Fruit fly (Drosophila melanogaster) whole organism, prepupa: ENCODE results near the gene CG10274.
"Not testable (repeated sequence)": the region's sequence is repeated elsewhere in the genome, so short reads cannot be mapped to it uniquely, and the experiment has no call there.

ENCODE experiments used
- Blimp-1 ChIP-seq: fragments of 200-800 bp; sonication (Bioruptor generic); optimal IDR thresholded peaks from 3 replicates; lab custom pipeline; 2017; ENCODE audit warnings: missing biosample characterization, missing genetic modification characterization, mild to moderate bottlenecking, moderate library complexity, missing genetic modification reagents
- CG10631 ChIP-seq: fragments of 200-800 bp; sonication (Bioruptor generic); optimal IDR thresholded peaks from 2 replicates; lab custom pipeline; 2016; ENCODE audit warnings: missing biosample characterization, missing genetic modification characterization
- CG10669 ChIP-seq: fragments of 200-800 bp; sonication (Bioruptor generic); optimal IDR thresholded peaks from 3 replicates; lab custom pipeline; 2018; ENCODE audit warnings: missing biosample characterization, mild to moderate bottlenecking, missing genetic modification characterization, moderate library complexity
- CG11762 ChIP-seq: fragments of 200-800 bp; sonication (Bioruptor generic); optimal IDR thresholded peaks from 3 replicates; lab custom pipeline; 2016; ENCODE audit warnings: missing biosample characterization, missing genetic modification characterization; ENCODE audit not compliant: insufficient read depth
- CG15336 ChIP-seq: fragments of 200-800 bp; sonication (Bioruptor generic); IDR thresholded peaks from 2 replicates; pipeline ENCODE4 v1.3.6; 2022; ENCODE audit warnings: missing biosample characterization, missing genetic modification characterization
- CG1621 ChIP-seq: fragments of 200-800 bp; sonication (Bioruptor generic); optimal IDR thresholded peaks from 3 replicates; lab custom pipeline; 2018; ENCODE audit warnings: missing biosample characterization, mild to moderate bottlenecking, missing genetic modification characterization
- CG31627 ChIP-seq: fragments of 200-800 bp; sonication (Bioruptor generic); optimal IDR thresholded peaks from 3 replicates; lab custom pipeline; 2016; ENCODE audit warnings: missing biosample characterization, missing genetic modification characterization
- CG6163 ChIP-seq: fragments of 200-800 bp; sonication (Bioruptor generic); IDR thresholded peaks from 3 replicates; pipeline ENCODE4 v1.3.6; 2022; ENCODE audit warnings: missing biosample characterization, missing genetic modification characterization
- CG6276 ChIP-seq: fragments of 200-800 bp; sonication (Bioruptor generic); optimal IDR thresholded peaks from 2 replicates; lab custom pipeline; 2017; ENCODE audit warnings: missing biosample characterization, mild to moderate bottlenecking, missing genetic modification characterization
- CG6792 ChIP-seq: fragments of 200-800 bp; sonication (Bioruptor generic); optimal IDR thresholded peaks from 3 replicates; lab custom pipeline; 2016; ENCODE audit warnings: missing biosample characterization, missing genetic modification characterization
- CG6854 ChIP-seq: fragments of 200-800 bp; sonication (Bioruptor generic); optimal IDR thresholded peaks from 2 replicates; lab custom pipeline; 2017; ENCODE audit warnings: missing biosample characterization, mild to moderate bottlenecking, missing genetic modification characterization
- CG8119 ChIP-seq: fragments of 200-800 bp; sonication (Bioruptor generic); IDR thresholded peaks from 3 replicates; pipeline ENCODE4 v1.3.6; 2022; ENCODE audit warnings: missing biosample characterization, missing genetic modification characterization
- CG8319 ChIP-seq: fragments of 200-800 bp; sonication (Bioruptor generic); optimal IDR thresholded peaks from 3 replicates; lab custom pipeline; 2016; ENCODE audit warnings: missing biosample characterization, missing genetic modification characterization
- CG8632 ChIP-seq: fragments of 200-800 bp; sonication (Bioruptor generic); optimal IDR thresholded peaks from 3 replicates; lab custom pipeline; 2016; ENCODE audit warnings: missing biosample characterization, missing genetic modification characterization
- CG9139 ChIP-seq: fragments of 200-800 bp; sonication (Bioruptor generic); optimal IDR thresholded peaks from 3 replicates; lab custom pipeline; 2017; ENCODE audit warnings: missing biosample characterization, mild to moderate bottlenecking, missing genetic modification characterization
- Eip78C ChIP-seq: fragments of 200-800 bp; sonication (Bioruptor generic); peaks from one replicate; lab custom pipeline; 2016; ENCODE audit warnings: missing biosample characterization, missing genetic modification characterization
- Eip93F ChIP-seq: fragments of 200-800 bp; sonication (Bioruptor generic); optimal IDR thresholded peaks from 2 replicates; lab custom pipeline; 2016; ENCODE audit warnings: missing biosample characterization, mild to moderate bottlenecking, missing genetic modification characterization
- Ets21C ChIP-seq: fragments of 200-800 bp; sonication (Bioruptor generic); optimal IDR thresholded peaks from 3 replicates; lab custom pipeline; 2016; ENCODE audit warnings: missing biosample characterization, missing genetic modification characterization
- Ets96B ChIP-seq: fragments of 200-800 bp; optimal IDR thresholded peaks from 2 replicates; lab custom pipeline; 2019; ENCODE audit warnings: missing biosample characterization, mild to moderate bottlenecking, missing genetic modification characterization, moderate library complexity
- Gug ChIP-seq: fragments of 200-800 bp; sonication (Bioruptor generic); IDR thresholded peaks from 2 replicates; pipeline ENCODE4 v1.3.6; 2022; ENCODE audit warnings: missing biosample characterization, missing genetic modification characterization
- Hr38 ChIP-seq: sonication (Bioruptor generic); optimal IDR thresholded peaks from 2 replicates; lab custom pipeline; 2016; ENCODE audit warnings: missing biosample characterization, missing genetic modification characterization
- Lpt ChIP-seq: fragments of 200-800 bp; sonication (Bioruptor generic); optimal IDR thresholded peaks from 3 replicates; lab custom pipeline; 2016; ENCODE audit warnings: missing biosample characterization, missing genetic modification characterization
- OdsH ChIP-seq: fragments of 200-800 bp; sonication (Bioruptor generic); optimal IDR thresholded peaks from 3 replicates; lab custom pipeline; 2016; ENCODE audit warnings: missing biosample characterization, missing genetic modification characterization
- Smox ChIP-seq: fragments of 200-800 bp; sonication (Bioruptor generic); optimal IDR thresholded peaks from 3 replicates; lab custom pipeline; 2016; ENCODE audit warnings: missing biosample characterization, missing genetic modification characterization
- Sox102F ChIP-seq: fragments of 200-800 bp; sonication (Bioruptor generic); optimal IDR thresholded peaks from 2 replicates; lab custom pipeline; 2016; ENCODE audit warnings: missing biosample characterization, mild to moderate bottlenecking, missing genetic modification characterization
- cyc ChIP-seq: fragments of 200-800 bp; sonication (Bioruptor generic); optimal IDR thresholded peaks from 3 replicates; lab custom pipeline; 2016; ENCODE audit warnings: missing biosample characterization, missing genetic modification characterization
- eg ChIP-seq: fragments of 200-800 bp; sonication (Bioruptor generic); IDR thresholded peaks from 3 replicates; pipeline ENCODE4 v1.3.6; 2022; ENCODE audit warnings: missing biosample characterization, missing genetic modification characterization
- esn ChIP-seq: fragments of 200-800 bp; sonication (Bioruptor generic); optimal IDR thresholded peaks from 2 replicates; lab custom pipeline; 2016; ENCODE audit warnings: missing biosample characterization, mild to moderate bottlenecking, missing genetic modification characterization, moderate library complexity
- fd59A ChIP-seq: fragments of 200-800 bp; sonication (Bioruptor generic); optimal IDR thresholded peaks from 2 replicates; lab custom pipeline; 2017; ENCODE audit warnings: missing biosample characterization, mild to moderate bottlenecking, missing genetic modification characterization, missing genetic modification reagents
- fd85E ChIP-seq: fragments of 200-800 bp; sonication (Bioruptor generic); optimal IDR thresholded peaks from 3 replicates; lab custom pipeline; 2016; ENCODE audit warnings: missing biosample characterization, missing genetic modification characterization
- spab ChIP-seq: fragments of 200-800 bp; sonication (Bioruptor generic); optimal IDR thresholded peaks from 2 replicates; lab custom pipeline; 2017; ENCODE audit warnings: missing biosample characterization, mild to moderate bottlenecking, missing genetic modification characterization, missing genetic modification reagents
- svp ChIP-seq: fragments of 200-800 bp; sonication (Bioruptor generic); peaks from one replicate; lab custom pipeline; 2016; ENCODE audit warnings: missing biosample characterization, missing genetic modification characterization
- vri ChIP-seq: fragments of 200-800 bp; sonication (Bioruptor generic); optimal IDR thresholded peaks from 3 replicates; lab custom pipeline; 2016; ENCODE audit warnings: missing biosample characterization, mild to moderate bottlenecking, missing genetic modification characterization

CG10274 gene

dm6 chr3L:6154951-6155394 is 26.7 kb downstream of the CG10274 start (continued):
- TF ChIP-seq vri (no peak), Eip78C (GFP tag; lab: Kevin White, UChicago) (peak; percentile 73), Ets96B (tag; lab: Kevin White, UChicago) (peak; percentile 37), CG8119 (peak; percentile 77), CG6276 (peak; percentile 76), CG9139 (GFP tag; lab: Kevin White, UChicago) (peak; percentile 88), CG8319 (no peak)

- TF ChIP-seq Ets21C (GFP tag; lab: Kevin White, UChicago), result no peak
- TF ChIP-seq esn (GFP tag; lab: Kevin White, UChicago), result no peak
- TF ChIP-seq CG15336, result no peak
- no peak for TF ChIP-seq CG6792 (GFP tag; lab: Kevin White, UChicago)
- TF ChIP-seq Sox102F (GFP tag; lab: Kevin White, UChicago), result no peak
- TF ChIP-seq CG6854 (GFP tag; lab: Kevin White, UChicago), result no peak
- TF ChIP-seq CG8632 (GFP tag; lab: Kevin White, UChicago), result no peak
- no peak for TF ChIP-seq CG1621 (tag; lab: Kevin White, UChicago)
- no peak for TF ChIP-seq Eip93F (GFP tag; lab: Kevin White, UChicago)
- TF ChIP-seq Gug, result no peak
- TF ChIP-seq Smox, result no peak
- no peak for TF ChIP-seq svp
- no peak for TF ChIP-seq CG31627 (GFP tag; lab: Kevin White, UChicago)
Observed at dm6 chr3L:6152531-6152930, 29.1 kb downstream of the CG10274 start, which contains the start of gene Acp65Aa. Acp65Aa (minus strand) TSS chr3L:6152745.

dm6 chr3L:6150757-6151354 is 30.8 kb downstream of the CG10274 start, which contains the start of the genes Cpr65Ax2 and Lcp65Aa:
Cpr65Ax2 (minus strand) TSS chr3L:6150857.
Lcp65Aa (plus strand) TSS chr3L:6151304.
- not testable (repeated sequence) for TF ChIP-seq Eip78C (GFP tag; lab: Kevin White, UChicago); svp; CG6163 (GFP tag; lab: Robert Waterston, UW)

dm6 chr3L:6149248-6149647 is 32.4 kb downstream of the CG10274 start, which contains the start of gene Lcp65Ab1:
Lcp65Ab1 (plus strand) TSS chr3L:6149548.
- TF ChIP-seq spab, Blimp-1, CG31627 (GFP tag; lab: Kevin White, UChicago): not testable (repeated sequence)

- TF ChIP-seq CG10631 (GFP tag; lab: Kevin White, UChicago); Gug; Eip78C (GFP tag; lab: Kevin White, UChicago): not testable (repeated sequence)
- TF ChIP-seq, all 60 proteins: peak for 0; not testable (repeated sequence) for 60
Observed at dm6 chr3L:6147887-6148286, 33.7 kb downstream of the CG10274 start, which contains the start of gene Cpr65Ax1. Cpr65Ax1 (minus strand) TSS chr3L:6147987.

dm6 chr3L:6146374-6146773 is 35.3 kb downstream of the CG10274 start, which contains the start of gene Lcp65Ab2:
Lcp65Ab2 (plus strand) TSS chr3L:6146674.
- TF ChIP-seq CG11762, esn, Lpt (GFP tag; lab: Kevin White, UChicago): not testable (repeated sequence)
- TF ChIP-seq, all 60 proteins: peak for 0; not testable (repeated sequence) for 60

dm6 chr3L:6144769-6145220 is 36.8 kb downstream of the CG10274 start, which contains the start of gene Lcp65Ac:
Lcp65Ac (plus strand) TSS chr3L:6144819.
- no peak for TF ChIP-seq CG10631 (GFP tag; lab: Kevin White, UChicago)
- TF ChIP-seq OdsH (GFP tag; lab: Kevin White, UChicago), result no peak
- no peak for TF ChIP-seq Smox
- TF ChIP-seq Sox102F (GFP tag; lab: Kevin White, UChicago), result no peak
- TF ChIP-seq CG15336, result no peak
- no peak for TF ChIP-seq fd85E
- TF ChIP-seq Eip78C (GFP tag; lab: Kevin White, UChicago), result no peak
- TF ChIP-seq eg (GFP tag; lab: Robert Waterston, UW), result no peak
- no peak for TF ChIP-seq CG31627 (GFP tag; lab: Kevin White, UChicago)
- no peak for TF ChIP-seq cyc (GFP tag; lab: Kevin White, UChicago)
- TF ChIP-seq Hr38 (GFP tag; lab: Kevin White, UChicago), result no peak
- TF ChIP-seq CG8632 (GFP tag; lab: Kevin White, UChicago), result no peak
- no peak for TF ChIP-seq fd59A (GFP tag; lab: Kevin White, UChicago)
- no peak for TF ChIP-seq CG10669 (GFP tag; lab: Kevin White, UChicago)
